Worm (Caenorhabditis elegans) whole organism, L3 larva: ENCODE data around the gene M199.9.

Experiments
- ama-1 ChIP-seq: fragments of 150-350 bp; optimal IDR thresholded peaks from 2 replicates; lab custom pipeline; 2018
- ceh-82 ChIP-seq: fragments of 150-350 bp; optimal IDR thresholded peaks from 2 replicates; lab custom pipeline; 2014; ENCODE audit warnings: missing biosample characterization, missing genetic modification characterization
- egl-27 ChIP-seq: sonication (generic microtip); optimal IDR thresholded peaks from 4 replicates; lab custom pipeline; 2017; ENCODE audit warnings: missing biosample characterization, missing genetic modification reagents, missing genetic modification characterization
- jun-1 ChIP-seq: fragments of 150-350 bp; optimal IDR thresholded peaks from 2 replicates; lab custom pipeline; 2014; ENCODE audit warnings: missing biosample characterization, missing genetic modification reagents, missing genetic modification characterization
- lin-39 ChIP-seq: fragments of 150-350 bp; optimal IDR thresholded peaks from 2 replicates; lab custom pipeline; 2018; ENCODE audit warnings: missing biosample characterization, missing genetic modification reagents, missing genetic modification characterization
- nfya-1 ChIP-seq: sonication (generic microtip); optimal IDR thresholded peaks from 2 replicates; lab custom pipeline; 2017; ENCODE audit warnings: missing genetic modification characterization, mild to moderate bottlenecking, missing compliant biosample characterization, antibody characterized with exemption, moderate library complexity; ENCODE audit not compliant: insufficient read depth
- nhr-11 ChIP-seq: fragments of 150-350 bp; optimal IDR thresholded peaks from 2 replicates; lab custom pipeline; 2014; ENCODE audit warnings: missing biosample characterization, missing genetic modification characterization
- nhr-12 ChIP-seq: fragments of 150-350 bp; optimal IDR thresholded peaks from 2 replicates; lab custom pipeline; 2014; ENCODE audit warnings: missing biosample characterization, missing genetic modification characterization
- nhr-76 ChIP-seq: fragments of 150-350 bp; sonication (generic microtip); optimal IDR thresholded peaks from 5 replicates; lab custom pipeline; 2014; ENCODE audit warnings: missing biosample characterization, missing genetic modification characterization
- tbx-2 ChIP-seq: sonication (generic microtip); optimal IDR thresholded peaks from 2 replicates; lab custom pipeline; 2016; ENCODE audit warnings: mild to moderate bottlenecking, missing genetic modification characterization, missing compliant biosample characterization
- ztf-11 ChIP-seq: fragments of 150-350 bp; optimal IDR thresholded peaks from 2 replicates; lab custom pipeline; 2014; ENCODE audit warnings: missing biosample characterization, missing genetic modification characterization

DNA sequence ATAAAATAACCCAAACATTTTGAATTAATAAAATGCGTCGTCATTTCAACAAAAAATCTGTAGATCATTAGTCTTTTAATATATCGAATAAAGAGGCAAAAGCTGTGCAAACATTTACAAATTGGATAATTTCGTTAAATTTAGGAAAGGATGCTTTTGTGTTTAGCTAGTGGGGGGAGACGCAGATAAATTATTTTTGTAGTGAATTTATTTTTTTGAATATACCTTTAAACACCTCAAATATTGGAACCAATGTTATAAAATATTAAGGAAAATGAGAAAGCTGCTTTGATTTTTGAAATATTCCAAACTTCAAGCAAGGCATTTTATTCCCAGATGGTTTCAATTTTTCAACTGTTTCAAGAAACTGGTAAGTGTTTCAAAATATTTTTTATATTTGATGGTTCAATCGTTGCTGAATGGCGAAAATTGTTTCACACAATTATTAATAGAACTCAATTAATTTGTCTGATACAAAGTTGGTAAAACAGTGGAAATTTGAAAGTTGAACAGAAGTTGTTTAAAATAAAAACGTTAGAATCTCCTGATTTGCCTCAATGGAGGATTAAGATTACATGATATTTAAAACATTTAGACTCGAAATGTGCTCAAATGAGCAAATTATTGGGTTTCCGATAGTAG, 48.0 kb upstream of the M199.9 start, which contains the start of gene Y40H7A.4:
- TF ChIP-seq lin-39 (no peak), jun-1 (tag; lab: Kevin White, UChicago) (no peak), nhr-12 (no peak), egl-27 (tag; lab: Kevin White, UChicago) (no peak), ztf-11 (tag; lab: Kevin White, UChicago) (no peak), tbx-2 (no peak), nfya-1 (tag; lab: Kevin White, UChicago) (no peak), nhr-11 (tag; lab: Kevin White, UChicago) (no peak), nhr-76 (no peak), ceh-82 (no peak), ama-1 (lab: Kevin White, UChicago) (no peak)
